Worm (Caenorhabditis elegans) whole organism, L3 larva: ENCODE results near the gene W09G10.9.

Experiments used
- egl-27 ChIP-seq: sonication (generic microtip); optimal IDR thresholded peaks from 4 replicates; lab custom pipeline; 2017; ENCODE audit warnings: missing biosample characterization, missing genetic modification reagents, missing genetic modification characterization
- nhr-11 ChIP-seq: fragments of 150-350 bp; optimal IDR thresholded peaks from 2 replicates; lab custom pipeline; 2014; ENCODE audit warnings: missing biosample characterization, missing genetic modification characterization
- nhr-237 ChIP-seq: fragments of 150-350 bp; optimal IDR thresholded peaks from 2 replicates; lab custom pipeline; 2014; ENCODE audit warnings: missing biosample characterization, missing genetic modification characterization
- pqm-1 ChIP-seq: fragments of 150-350 bp; optimal IDR thresholded peaks from 2 replicates; lab custom pipeline; 2017; ENCODE audit warnings: missing biosample characterization, missing genetic modification characterization, inconsistent platforms
- skn-1 ChIP-seq: fragments of 150-350 bp; optimal IDR thresholded peaks from 2 replicates; lab custom pipeline; 2014; ENCODE audit warnings: missing biosample characterization, missing genetic modification characterization
- tbx-2 ChIP-seq: sonication (generic microtip); optimal IDR thresholded peaks from 2 replicates; lab custom pipeline; 2016; ENCODE audit warnings: mild to moderate bottlenecking, missing genetic modification characterization, missing compliant biosample characterization

ce11 chrII:3504717-3505116 is 16.9 kb upstream of the W09G10.9 start, which contains the start of gene cyh-1:
- TF ChIP-seq egl-27 (tag; lab: Kevin White, UChicago) (no peak), pqm-1 (tag; lab: Kevin White, UChicago) (no peak), nhr-237 (no peak), nhr-11 (no peak), tbx-2 (tag; lab: Kevin White, UChicago) (no peak), skn-1 (tag; lab: Kevin White, UChicago) (no peak)
